Worm (Caenorhabditis elegans): ENCODE measurements around the gene nas-27.

ce11 chrII:1170842-1171241, 8.3 kb downstream of the nas-27 start:
- TF ChIP-seq klf-2 (GFP tag; conservative IDR thresholded peaks at IDR 0.05) (no peak), tab-1 (GFP tag; IDR thresholded peaks at IDR 0.05) (no peak), med-1 (GFP tag; optimal IDR thresholded peaks at IDR 0.05; ENCODE audit: insufficient read depth) (no peak), cog-1 (tag; optimal IDR thresholded peaks at IDR 0.05) (no peak), ref-1 (GFP tag; conservative IDR thresholded peaks at IDR 0.05) (no peak)

Measured in whole organism, midembryonic.